Worm (Caenorhabditis elegans): ENCODE results near the gene lgc-49.

lgc-49 gene

DNA sequence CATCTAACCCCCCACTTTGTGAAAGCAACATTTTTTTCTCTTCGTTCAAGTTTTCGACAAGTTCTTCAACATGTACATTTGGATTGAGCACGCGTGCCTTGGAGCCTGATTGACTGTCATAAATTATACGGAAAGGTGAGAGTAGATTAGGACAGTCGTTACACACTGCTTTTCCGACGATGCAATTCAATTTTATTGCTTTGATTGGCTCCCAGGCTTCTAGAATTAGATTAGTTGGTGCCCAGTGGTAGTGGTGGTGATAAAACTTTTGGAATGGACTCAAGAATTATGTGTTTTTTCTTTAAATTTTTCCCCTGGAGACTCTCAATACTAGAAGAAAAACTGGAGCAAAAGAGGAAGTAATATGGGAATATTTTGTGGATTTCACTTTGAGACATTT, 13.4 kb downstream of the lgc-49 start:
- TF ChIP-seq lin-13 (GFP tag; optimal IDR thresholded peaks at IDR 0.05) (no peak), egl-27 (tag; optimal IDR thresholded peaks at IDR 0.05) (no peak), snpc-4 (tag; optimal IDR thresholded peaks at IDR 0.05) (no peak), Y116A8C.19 (tag; optimal IDR thresholded peaks at IDR 0.05; ENCODE audit: borderline replicate concordance) (no peak), nhr-28 (tag; optimal IDR thresholded peaks at IDR 0.05) (no peak), nhr-84 (tag; optimal IDR thresholded peaks at IDR 0.05) (no peak), C34B4.2 (tag; optimal IDR thresholded peaks at IDR 0.05) (no peak), lir-3 (tag; optimal IDR thresholded peaks at IDR 0.05; ENCODE audit: poor library complexity) (no peak), nhr-47 (tag; optimal IDR thresholded peaks at IDR 0.05) (no peak), aha-1 (tag; optimal IDR thresholded peaks at IDR 0.05) (no peak), lin-35 (GFP tag; optimal IDR thresholded peaks at IDR 0.05) (no peak), tbx-2 (tag; optimal IDR thresholded peaks at IDR 0.05) (no peak), ces-1 (GFP tag; optimal IDR thresholded peaks at IDR 0.05) (no peak), pqm-1 (tag; optimal IDR thresholded peaks at IDR 0.05) (no peak), ama-1 (optimal IDR thresholded peaks at IDR 0.05) (no peak), nhr-76 (tag; optimal IDR thresholded peaks at IDR 0.05) (no peak)

DNA sequence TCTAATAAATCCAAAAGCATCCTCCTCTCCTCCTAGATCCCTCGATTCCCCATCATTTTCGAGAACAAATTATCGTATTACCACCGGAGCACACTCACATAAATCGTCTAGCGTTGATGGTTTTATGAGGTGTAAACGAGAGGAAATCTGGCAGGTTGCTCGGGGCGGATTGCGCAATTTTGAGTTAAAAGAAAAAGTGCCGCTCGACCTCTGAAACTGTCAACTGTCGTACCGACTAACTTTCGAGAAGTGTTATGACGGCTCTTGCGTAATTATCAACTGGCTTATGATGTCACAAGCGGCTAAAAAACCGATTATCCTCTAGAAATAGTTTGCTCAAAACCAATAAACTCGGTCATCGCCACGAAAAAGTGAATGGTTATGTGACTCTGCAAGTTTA, 15.4 kb downstream of the lgc-49 start:
- no peak for TF ChIP-seq xbp-1 (tag; optimal IDR thresholded peaks at IDR 0.05)
- no peak for TF ChIP-seq mep-1 (tag; optimal IDR thresholded peaks at IDR 0.05)
- TF ChIP-seq ceh-82 (tag; optimal IDR thresholded peaks at IDR 0.05), result no peak
- TF ChIP-seq skn-1 (tag; optimal IDR thresholded peaks at IDR 0.05), result no peak
- TF ChIP-seq snu-23 (GFP tag; optimal IDR thresholded peaks at IDR 0.05), result no peak
- no peak for TF ChIP-seq nhr-90 (tag; optimal IDR thresholded peaks at IDR 0.05; ENCODE audit: poor library complexity)
- TF ChIP-seq pqm-1 (tag; optimal IDR thresholded peaks at IDR 0.05), result no peak
- TF ChIP-seq ztf-4 (tag; optimal IDR thresholded peaks at IDR 0.05), result no peak
- TF ChIP-seq hlh-17 (GFP tag; optimal IDR thresholded peaks at IDR 0.05; ENCODE audit: borderline replicate concordance), result no peak
- TF ChIP-seq mab-9 (GFP tag; IDR thresholded peaks at IDR 0.05), result no peak
- no peak for TF ChIP-seq aha-1 (tag; optimal IDR thresholded peaks at IDR 0.05)
- no peak for TF ChIP-seq egl-27 (tag; optimal IDR thresholded peaks at IDR 0.05)
- no peak for TF ChIP-seq nhr-71 (tag; optimal IDR thresholded peaks at IDR 0.05)
- TF ChIP-seq dpl-1 (GFP tag; optimal IDR thresholded peaks at IDR 0.05), result no peak
- no peak for TF ChIP-seq unc-130 (tag; optimal IDR thresholded peaks at IDR 0.05)
- no peak for TF ChIP-seq grh-1 (GFP tag; IDR thresholded peaks at IDR 0.05)
- TF ChIP-seq nhr-237 (tag; optimal IDR thresholded peaks at IDR 0.05), result no peak
- no peak for TF ChIP-seq lin-13 (GFP tag; optimal IDR thresholded peaks at IDR 0.05)
- no peak for TF ChIP-seq F16B12.6 (tag; optimal IDR thresholded peaks at IDR 0.05)

DNA sequence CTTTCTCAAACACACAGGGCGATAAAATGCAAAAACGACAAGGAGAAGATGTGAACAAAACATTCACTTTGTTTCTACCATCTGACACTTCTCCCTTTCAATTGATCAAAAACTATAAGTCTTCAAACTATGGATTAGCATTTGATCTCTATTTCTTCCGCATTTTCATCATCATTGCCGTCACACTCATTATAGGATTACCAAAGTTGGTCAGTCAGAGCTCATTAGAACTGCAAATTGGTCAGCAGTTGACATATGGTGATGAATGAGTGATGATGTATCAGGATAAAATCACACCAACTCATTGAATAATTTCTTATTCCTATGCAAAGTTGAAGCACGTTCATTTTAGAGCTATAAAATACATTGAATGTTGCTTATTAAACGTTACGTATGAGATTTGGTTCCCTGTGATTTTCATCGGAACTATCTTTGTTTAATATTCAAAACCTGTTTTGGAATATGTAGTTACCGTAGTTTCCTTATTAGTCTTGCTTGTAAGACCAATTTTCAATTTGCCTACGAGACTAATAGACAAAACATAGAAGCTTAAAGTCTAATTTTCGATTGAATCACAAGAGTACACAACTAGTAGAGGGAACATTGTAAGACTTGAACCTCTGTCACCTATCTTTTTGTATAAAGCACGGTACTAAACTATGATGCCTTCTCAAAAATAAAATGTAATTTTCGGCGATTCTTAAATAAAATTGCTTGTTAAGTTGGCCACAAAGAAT, 18.5 kb downstream of the lgc-49 start:
- TF ChIP-seq egl-27 (tag; optimal IDR thresholded peaks at IDR 0.05) (no peak), nhr-47 (tag; optimal IDR thresholded peaks at IDR 0.05) (no peak), nhr-28 (tag; optimal IDR thresholded peaks at IDR 0.05) (no peak), nhr-12 (tag; optimal IDR thresholded peaks at IDR 0.05) (no peak), blmp-1 (tag; optimal IDR thresholded peaks at IDR 0.05) (peak; percentile 40), dsc-1 (tag; optimal IDR thresholded peaks at IDR 0.05) (peak; percentile 95), aha-1 (tag; optimal IDR thresholded peaks at IDR 0.05) (no peak), tbx-2 (tag; optimal IDR thresholded peaks at IDR 0.05) (no peak), fkh-4 (tag; optimal IDR thresholded peaks at IDR 0.05; ENCODE audit: borderline replicate concordance) (no peak), F16B12.6 (tag; optimal IDR thresholded peaks at IDR 0.05) (no peak), nhr-237 (tag; optimal IDR thresholded peaks at IDR 0.05) (no peak), nhr-11 (tag; optimal IDR thresholded peaks at IDR 0.05) (no peak), isw-1 (GFP tag; IDR thresholded peaks at IDR 0.05) (no peak), jun-1 (tag; optimal IDR thresholded peaks at IDR 0.05) (no peak), ama-1 (optimal IDR thresholded peaks at IDR 0.05) (no peak), fkh-8 (tag; optimal IDR thresholded peaks at IDR 0.05) (peak; percentile 44), ceh-8 (GFP tag; optimal IDR thresholded peaks at IDR 0.05) (peak; percentile 32), pax-3 (tag; optimal IDR thresholded peaks at IDR 0.05) (peak; percentile 17), zip-4 (GFP tag; optimal IDR thresholded peaks at IDR 0.05) (no peak)

Data from whole organism, L1 larva.